Worm (Caenorhabditis elegans) whole organism, L3 larva: ENCODE results near the gene C02B8.6.
"Not testable (repeated sequence)": the region's sequence is repeated elsewhere in the genome, so short reads cannot be mapped to it uniquely, and the experiment has no call there.

Experiments
- ama-1 ChIP-seq: fragments of 150-350 bp; optimal IDR thresholded peaks from 2 replicates; lab custom pipeline; 2018
- ceh-16 ChIP-seq: sonication (generic microtip); optimal IDR thresholded peaks from 2 replicates; lab custom pipeline; 2017; ENCODE audit warnings: missing biosample characterization, missing genetic modification characterization
- ceh-28 ChIP-seq: fragments of 150-350 bp; optimal IDR thresholded peaks from 2 replicates; lab custom pipeline; 2014; ENCODE audit warnings: missing biosample characterization, missing genetic modification reagents, missing genetic modification characterization
- ceh-82 ChIP-seq: fragments of 150-350 bp; optimal IDR thresholded peaks from 2 replicates; lab custom pipeline; 2014; ENCODE audit warnings: missing biosample characterization, missing genetic modification characterization
- ceh-9 ChIP-seq: sonication (generic microtip); optimal IDR thresholded peaks from 2 replicates; lab custom pipeline; 2018; ENCODE audit warnings: missing biosample characterization, missing genetic modification characterization
- elt-1 ChIP-seq: fragments of 150-350 bp; optimal IDR thresholded peaks from 2 replicates; lab custom pipeline; 2014; ENCODE audit warnings: missing biosample characterization, missing genetic modification characterization
- elt-2 ChIP-seq: sonication (generic microtip); optimal IDR thresholded peaks from 2 replicates; lab custom pipeline; 2016; ENCODE audit warnings: missing genetic modification reagents, mild to moderate bottlenecking, missing genetic modification characterization, missing compliant biosample characterization
- elt-3 ChIP-seq, 3 experiments: fragments of 150-350 bp in 1 of 3; sonication (generic microtip) in 2 of 3; optimal IDR thresholded peaks; 2 replicates in 2 of 3; 4 replicates in 1 of 3; lab custom pipeline; 2014 to 2017; ENCODE audit warnings: missing biosample characterization in 3 of 3, missing genetic modification characterization in 3 of 3
- eor-1 ChIP-seq, 2 experiments: fragments of 150-350 bp; optimal IDR thresholded peaks; 2 replicates each; lab custom pipeline; 2014 to 2018; ENCODE audit warnings: missing biosample characterization in 2 of 2, missing genetic modification characterization in 2 of 2
- hmg-11 ChIP-seq: sonication (generic microtip); optimal IDR thresholded peaks from 2 replicates; lab custom pipeline; 2016; ENCODE audit warnings: missing genetic modification characterization, missing compliant biosample characterization
- jun-1 ChIP-seq: fragments of 150-350 bp; optimal IDR thresholded peaks from 2 replicates; lab custom pipeline; 2014; ENCODE audit warnings: missing biosample characterization, missing genetic modification reagents, missing genetic modification characterization
- lin-15B ChIP-seq: fragments of 150-350 bp; optimal IDR thresholded peaks from 2 replicates; lab custom pipeline; 2014; ENCODE audit warnings: missing biosample characterization, missing genetic modification characterization
- lin-39 ChIP-seq: fragments of 150-350 bp; optimal IDR thresholded peaks from 2 replicates; lab custom pipeline; 2018; ENCODE audit warnings: missing biosample characterization, missing genetic modification reagents, missing genetic modification characterization
- lsy-12 ChIP-seq: sonication (generic microtip); optimal IDR thresholded peaks from 2 replicates; lab custom pipeline; 2016; ENCODE audit warnings: mild to moderate bottlenecking, missing genetic modification characterization, missing compliant biosample characterization
- mdl-1 ChIP-seq: fragments of 150-350 bp; optimal IDR thresholded peaks from 2 replicates; lab custom pipeline; 2014; ENCODE audit warnings: missing biosample characterization, missing genetic modification characterization
- mml-1 ChIP-seq: fragments of 150-350 bp; sonication (generic microtip); optimal IDR thresholded peaks from 3 replicates; lab custom pipeline; 2014; ENCODE audit warnings: missing biosample characterization, missing genetic modification characterization
- nfya-1 ChIP-seq: sonication (generic microtip); optimal IDR thresholded peaks from 2 replicates; lab custom pipeline; 2017; ENCODE audit warnings: missing genetic modification characterization, mild to moderate bottlenecking, missing compliant biosample characterization, antibody characterized with exemption, moderate library complexity; ENCODE audit not compliant: insufficient read depth
- nhr-11 ChIP-seq: fragments of 150-350 bp; optimal IDR thresholded peaks from 2 replicates; lab custom pipeline; 2014; ENCODE audit warnings: missing biosample characterization, missing genetic modification characterization
- nhr-12 ChIP-seq: fragments of 150-350 bp; optimal IDR thresholded peaks from 2 replicates; lab custom pipeline; 2014; ENCODE audit warnings: missing biosample characterization, missing genetic modification characterization
- nhr-23 ChIP-seq: fragments of 150-350 bp; optimal IDR thresholded peaks from 2 replicates; lab custom pipeline; 2014; ENCODE audit warnings: missing biosample characterization, missing genetic modification reagents, missing genetic modification characterization
- nhr-237 ChIP-seq: fragments of 150-350 bp; optimal IDR thresholded peaks from 2 replicates; lab custom pipeline; 2014; ENCODE audit warnings: missing biosample characterization, missing genetic modification characterization
- nhr-28 ChIP-seq: fragments of 150-350 bp; optimal IDR thresholded peaks from 2 replicates; lab custom pipeline; 2014; ENCODE audit warnings: missing biosample characterization, missing genetic modification characterization
- nhr-43 ChIP-seq: sonication (generic microtip); optimal IDR thresholded peaks from 2 replicates; lab custom pipeline; 2016; ENCODE audit warnings: mild to moderate bottlenecking, missing genetic modification characterization, missing compliant biosample characterization; ENCODE audit not compliant: poor library complexity, severe bottlenecking
- nhr-67 ChIP-seq: fragments of 150-350 bp; optimal IDR thresholded peaks from 2 replicates; lab custom pipeline; 2014; ENCODE audit warnings: missing biosample characterization, missing genetic modification characterization
- nhr-77 ChIP-seq: fragments of 150-350 bp; optimal IDR thresholded peaks from 2 replicates; lab custom pipeline; 2014; ENCODE audit warnings: missing biosample characterization, missing genetic modification characterization
- pha-4 ChIP-seq: fragments of 150-350 bp; optimal IDR thresholded peaks from 2 replicates; lab custom pipeline; 2014; ENCODE audit warnings: missing biosample characterization, missing genetic modification reagents, missing genetic modification characterization
- pqm-1 ChIP-seq: fragments of 150-350 bp; optimal IDR thresholded peaks from 2 replicates; lab custom pipeline; 2017; ENCODE audit warnings: missing biosample characterization, missing genetic modification characterization, inconsistent platforms
- sea-2 ChIP-seq: fragments of 150-350 bp; sonication (generic microtip); optimal IDR thresholded peaks from 4 replicates; lab custom pipeline; 2014; ENCODE audit warnings: missing biosample characterization, missing genetic modification reagents, missing genetic modification characterization
- skn-1 ChIP-seq: fragments of 150-350 bp; optimal IDR thresholded peaks from 2 replicates; lab custom pipeline; 2014; ENCODE audit warnings: missing biosample characterization, missing genetic modification characterization
- snpc-4 ChIP-seq: fragments of 150-350 bp; optimal IDR thresholded peaks from 2 replicates; lab custom pipeline; 2014; ENCODE audit warnings: missing biosample characterization, missing genetic modification characterization
- unc-39 ChIP-seq: sonication (generic microtip); optimal IDR thresholded peaks from 4 replicates; lab custom pipeline; 2017; ENCODE audit warnings: missing biosample characterization, missing genetic modification characterization
- zag-1 ChIP-seq: fragments of 150-350 bp; optimal IDR thresholded peaks from 2 replicates; lab custom pipeline; 2014; ENCODE audit warnings: missing biosample characterization, missing genetic modification characterization
- ztf-11 ChIP-seq: fragments of 150-350 bp; optimal IDR thresholded peaks from 2 replicates; lab custom pipeline; 2014; ENCODE audit warnings: missing biosample characterization, missing genetic modification characterization

The C02B8.6 gene

ce11 chrX:8136276-8136891 is at the start of gene C02B8.6:
Gene C02B8.6 (minus strand): TSS chrX:8136326.
- TF ChIP-seq nhr-43 (tag; lab: Kevin White, UChicago) (no peak), nhr-23 (tag; lab: Kevin White, UChicago) (no peak), hmg-11 (tag; lab: Kevin White, UChicago) (peak; percentile 53), snpc-4 (tag; lab: Kevin White, UChicago) (peak; percentile 12), pha-4 (peak; percentile 85), ztf-11 (tag; lab: Kevin White, UChicago) (no peak), elt-2 (tag; lab: Kevin White, UChicago) (peak; percentile 70), nhr-77 (tag; lab: Kevin White, UChicago) (no peak), nfya-1 (peak; percentile 51), pqm-1 (tag; lab: Kevin White, UChicago) (peak; percentile 64), lin-15B (tag; lab: Kevin White, UChicago) (peak; percentile 14), lin-39 (peak; percentile 60), skn-1 (tag; lab: Kevin White, UChicago) (peak; percentile 19), ceh-28 (tag; lab: Kevin White, UChicago) (peak; percentile 73)

- TF ChIP-seq ceh-82 (tag; lab: Kevin White, UChicago), result no peak
- TF ChIP-seq eor-1 (tag; optimal IDR thresholded peaks at IDR 0.05; lab: Kevin White, UChicago), result no peak
- no peak for TF ChIP-seq elt-1
- no peak for TF ChIP-seq mml-1 (tag; lab: Kevin White, UChicago)
- no peak for TF ChIP-seq zag-1 (tag; lab: Kevin White, UChicago)
- TF ChIP-seq nfya-1, result no peak
- no peak for TF ChIP-seq ama-1 (lab: Kevin White, UChicago)
- TF ChIP-seq mdl-1 (tag; lab: Kevin White, UChicago), result no peak
- TF ChIP-seq nhr-12 (tag; lab: Kevin White, UChicago), result no peak
- no peak for TF ChIP-seq pqm-1 (tag; lab: Kevin White, UChicago)
- TF ChIP-seq nhr-237 (tag; lab: Kevin White, UChicago), result no peak
- no peak for TF ChIP-seq nhr-67 (tag; lab: Kevin White, UChicago)
- no peak for TF ChIP-seq sea-2 (GFP tag; lab: Kevin White, UChicago)
- no peak for TF ChIP-seq nhr-28 (tag; lab: Kevin White, UChicago)
- TF ChIP-seq elt-3 (tag; optimal IDR thresholded peaks at IDR 0.05; lab: Kevin White, UChicago), result no peak
Measured at ce11 chrX:8185037-8185436, 48.9 kb upstream of the C02B8.6 start, which contains the start of gene C17H11.5. Gene C17H11.5 (minus strand): TSS chrX:8185137.

ce11 chrX:8181590-8182311 is 45.6 kb upstream of the C02B8.6 start, which contains the start of gene C17H11.4:
Gene C17H11.4 (minus strand): TSS chrX:8181640.
- TF ChIP-seq zag-1, nhr-77, nhr-11 (tag; lab: Kevin White, UChicago): not testable (repeated sequence)
- TF ChIP-seq, all 47 proteins: peak for 0; not testable (repeated sequence) for 47

ce11 chrX:8173610-8174009 is 37.5 kb upstream of the C02B8.6 start, which contains the start of gene C17H11.1:
Gene C17H11.1 (plus strand): TSS chrX:8173910.
- TF ChIP-seq lsy-12 (tag; lab: Kevin White, UChicago) (no peak), ceh-9 (tag; lab: Kevin White, UChicago) (no peak), ceh-16 (tag; lab: Kevin White, UChicago) (no peak), unc-39 (tag; lab: Kevin White, UChicago) (no peak), snpc-4 (tag; lab: Kevin White, UChicago) (no peak), zag-1 (tag; lab: Kevin White, UChicago) (no peak), pqm-1 (tag; lab: Kevin White, UChicago) (no peak), jun-1 (no peak), nhr-12 (tag; lab: Kevin White, UChicago) (no peak)
